Worm (Caenorhabditis elegans): ENCODE measurements around the gene F58B4.6.

ce11 chrV:10931189-10931588 lies 6.4 kb downstream of the F58B4.6 start, which contains the start of gene scvp-1:
- TF ChIP-seq ceh-58 (GFP tag; IDR thresholded peaks at IDR 0.05): no peak
- no peak for TF ChIP-seq ama-1 (optimal IDR thresholded peaks at IDR 0.05)
- no peak for TF ChIP-seq ama-1 (GFP tag; optimal IDR thresholded peaks at IDR 0.05)
- no peak for TF ChIP-seq F10E7.11 (tag; optimal IDR thresholded peaks at IDR 0.05)
- TF ChIP-seq pha-4 (tag; optimal IDR thresholded peaks at IDR 0.05): no peak
- no peak for TF ChIP-seq dpl-1 (GFP tag; optimal IDR thresholded peaks at IDR 0.05)
- TF ChIP-seq mes-4 (tag; optimal IDR thresholded peaks at IDR 0.05): no peak
- no peak for TF ChIP-seq Y95B8A.8 (GFP tag; IDR thresholded peaks at IDR 0.05)
- TF ChIP-seq lir-1 (GFP tag; conservative IDR thresholded peaks at IDR 0.05): no peak
- no peak for TF ChIP-seq K11D2.4 (GFP tag; IDR thresholded peaks at IDR 0.05)
- no peak for TF ChIP-seq T26A5.8 (tag; optimal IDR thresholded peaks at IDR 0.05)
- TF ChIP-seq lsy-27 (tag; optimal IDR thresholded peaks at IDR 0.05; ENCODE audit: borderline replicate concordance, insufficient read depth): no peak

Data from whole organism, young adult.